Fruit fly (Drosophila melanogaster) whole organism, embryonic: Measurements from ENCODE around the gene CG32102.

Experiments
- az2 ChIP-seq: fragments of 200-800 bp; sonication (Bioruptor generic); optimal IDR thresholded peaks from 3 replicates; lab custom pipeline; 2016; ENCODE audit warnings: missing biosample characterization, missing genetic modification characterization
- gsb-n ChIP-seq: fragments of 200-800 bp; sonication (Bioruptor generic); optimal IDR thresholded peaks from 3 replicates; lab custom pipeline; 2018; ENCODE audit warnings: missing biosample characterization, mild to moderate bottlenecking, missing genetic modification characterization
- h ChIP-seq: fragments of >200 bp; optimal IDR thresholded peaks from 2 replicates; lab custom pipeline; 2017
- pb ChIP-seq: fragments of 200-800 bp; sonication (Bioruptor generic); optimal IDR thresholded peaks from 3 replicates; lab custom pipeline; 2016; ENCODE audit warnings: missing biosample characterization, missing genetic modification characterization

dm6 chr3L:12514762-12515215 lies 45.2 kb upstream of the CG32102 start, which contains the start of the genes sti and tral:
- TF ChIP-seq az2 (GFP tag; lab: Kevin White, UChicago) (peak; percentile 89), gsb-n (tag; lab: Kevin White, UChicago) (no peak), pb (GFP tag; lab: Kevin White, UChicago) (peak; percentile 73), h (lab: Kevin White, UChicago) (no peak)
